Worm (Caenorhabditis elegans) whole organism, young adult: ENCODE measurements around the gene crn-2.

Experiments used
- B0035.1 ChIP-seq: sonication (generic microtip); optimal IDR thresholded peaks from 2 replicates; lab custom pipeline; 2016; ENCODE audit warnings: missing genetic modification characterization, mild to moderate bottlenecking, missing compliant biosample characterization, missing genotype, missing genetic modification reagents
- D2030.7 ChIP-seq: fragments of 200-800 bp; sonication (Bioruptor generic); IDR thresholded peaks from 2 replicates; pipeline ENCODE4 v1.3.6; 2022; ENCODE audit warnings: missing genetic modification reagents, missing genetic modification characterization, missing compliant biosample characterization
- F22D6.2 ChIP-seq: sonication (generic microtip); optimal IDR thresholded peaks from 2 replicates; lab custom pipeline; 2016; ENCODE audit warnings: mild to moderate bottlenecking, missing genetic modification characterization, missing compliant biosample characterization
- F49E8.2 ChIP-seq: sonication (generic microtip); optimal IDR thresholded peaks from 3 replicates; lab custom pipeline; 2017; ENCODE audit warnings: missing genetic modification characterization, mild to moderate bottlenecking, missing compliant biosample characterization, antibody characterized with exemption, moderate library complexity; ENCODE audit not compliant: insufficient read depth
- F57C9.4 ChIP-seq: sonication (generic microtip); optimal IDR thresholded peaks from 2 replicates; lab custom pipeline; 2017; ENCODE audit warnings: mild to moderate bottlenecking, missing genetic modification characterization, missing compliant biosample characterization
- K11D2.4 ChIP-seq: fragments of 200-800 bp; sonication (Bioruptor generic); IDR thresholded peaks from 2 replicates; pipeline ENCODE4 v1.3.6; 2022; ENCODE audit warnings: missing genetic modification reagents, missing genetic modification characterization, missing compliant biosample characterization
- K12H6.12 ChIP-seq: fragments of 200-800 bp; sonication (Bioruptor generic); optimal IDR thresholded peaks from 2 replicates; lab custom pipeline; 2018; ENCODE audit warnings: mild to moderate bottlenecking, missing genetic modification characterization, missing compliant biosample characterization
- T26A5.8 ChIP-seq: sonication (generic microtip); optimal IDR thresholded peaks from 2 replicates; lab custom pipeline; 2016; ENCODE audit warnings: missing genetic modification characterization, missing compliant biosample characterization
- Y53F4B.3 ChIP-seq: fragments of 200-800 bp; sonication (Bioruptor generic); IDR thresholded peaks from 2 replicates; pipeline ENCODE4 v1.3.6; 2022; ENCODE audit warnings: missing genetic modification reagents, missing genetic modification characterization, missing compliant biosample characterization
- ama-1 ChIP-seq, 3 experiments: fragments of 150-350 bp in 1 of 3; sonication (generic microtip) in 2 of 3; optimal IDR thresholded peaks; 2 replicates each; lab custom pipeline; 2014 to 2018; ENCODE audit warnings: missing biosample characterization in 2 of 3, missing genetic modification characterization in 2 of 3, missing genetic modification reagents in 2 of 3
- aptf-2 ChIP-seq: fragments of 200-800 bp; sonication (Bioruptor generic); conservative IDR thresholded peaks from 2 replicates; pipeline ENCODE4 v1.3.6; 2022; ENCODE audit warnings: missing genetic modification reagents, missing genetic modification characterization, missing compliant biosample characterization
- bed-2 ChIP-seq: fragments of 200-800 bp; sonication (Bioruptor generic); IDR thresholded peaks from 2 replicates; pipeline ENCODE4 v1.3.6; 2022; ENCODE audit warnings: missing genetic modification reagents, missing genetic modification characterization, missing compliant biosample characterization
- ceh-27 ChIP-seq: fragments of 200-800 bp; sonication (Bioruptor generic); optimal IDR thresholded peaks from 2 replicates; lab custom pipeline; 2018; ENCODE audit warnings: mild to moderate bottlenecking, missing genetic modification characterization, moderate library complexity, missing compliant biosample characterization
- chd-7 ChIP-seq: sonication (generic microtip); optimal IDR thresholded peaks from 2 replicates; lab custom pipeline; 2016; ENCODE audit warnings: mild to moderate bottlenecking, missing genetic modification characterization, moderate library complexity, missing compliant biosample characterization
- dpff-1 ChIP-seq: sonication (generic microtip); optimal IDR thresholded peaks from 2 replicates; lab custom pipeline; 2017; ENCODE audit warnings: mild to moderate bottlenecking, missing genetic modification characterization, missing compliant biosample characterization
- egl-44 ChIP-seq: fragments of 200-800 bp; sonication (Bioruptor generic); IDR thresholded peaks from 2 replicates; pipeline ENCODE4 v1.3.6; 2022; ENCODE audit warnings: missing genetic modification reagents, missing genetic modification characterization, missing compliant biosample characterization
- ets-4 ChIP-seq: fragments of 200-800 bp; sonication (Bioruptor generic); optimal IDR thresholded peaks from 2 replicates; lab custom pipeline; 2018; ENCODE audit warnings: mild to moderate bottlenecking, missing genetic modification characterization, missing compliant biosample characterization
- hlh-26 ChIP-seq: fragments of 200-800 bp; sonication (Bioruptor generic); conservative IDR thresholded peaks from 2 replicates; pipeline ENCODE4 v1.3.6; 2022; ENCODE audit warnings: missing genetic modification reagents, missing genetic modification characterization, missing compliant biosample characterization
- hmg-20 ChIP-seq: fragments of 200-800 bp; sonication (Bioruptor generic); IDR thresholded peaks from 2 replicates; pipeline ENCODE4 v1.3.6; 2022; ENCODE audit warnings: missing genetic modification reagents, missing genetic modification characterization, missing compliant biosample characterization
- lsl-1 ChIP-seq: fragments of 200-800 bp; sonication (Bioruptor generic); optimal IDR thresholded peaks from 2 replicates; lab custom pipeline; 2018; ENCODE audit warnings: mild to moderate bottlenecking, missing genetic modification characterization, moderate library complexity, missing compliant biosample characterization
- madf-8 ChIP-seq: fragments of 200-800 bp; sonication (Bioruptor generic); conservative IDR thresholded peaks from 2 replicates; pipeline ENCODE4 v1.3.6; 2022; ENCODE audit warnings: missing genetic modification reagents, missing genetic modification characterization, missing compliant biosample characterization
- mcd-1 ChIP-seq: fragments of 200-800 bp; sonication (Bioruptor generic); IDR thresholded peaks from 2 replicates; pipeline ENCODE4 v1.3.6; 2022; ENCODE audit warnings: missing genetic modification reagents, missing genetic modification characterization, missing compliant biosample characterization
- mes-4 ChIP-seq: sonication (generic microtip); optimal IDR thresholded peaks from 2 replicates; lab custom pipeline; 2016; ENCODE audit warnings: missing genotype, missing genetic modification characterization, missing compliant biosample characterization
- nfya-1 ChIP-seq: sonication (generic microtip); optimal IDR thresholded peaks from 2 replicates; lab custom pipeline; 2017; ENCODE audit warnings: antibody characterized with exemption, missing compliant biosample characterization, missing genetic modification characterization, borderline replicate concordance; ENCODE audit not compliant: insufficient read depth
- nfya-2 ChIP-seq: fragments of 200-800 bp; sonication (Bioruptor generic); IDR thresholded peaks from 2 replicates; pipeline ENCODE4 v1.3.6; 2022; ENCODE audit warnings: missing genetic modification reagents, missing genetic modification characterization, missing compliant biosample characterization
- nhr-120 ChIP-seq: fragments of 200-800 bp; sonication (Bioruptor generic); IDR thresholded peaks from 2 replicates; pipeline ENCODE4 v1.3.6; 2022; ENCODE audit warnings: missing genetic modification characterization, missing compliant biosample characterization
- nhr-179 ChIP-seq: sonication (generic microtip); optimal IDR thresholded peaks from 2 replicates; lab custom pipeline; 2016; ENCODE audit warnings: mild to moderate bottlenecking, missing genetic modification characterization, missing compliant biosample characterization
- nhr-80 ChIP-seq: sonication (generic microtip); optimal IDR thresholded peaks from 2 replicates; lab custom pipeline; 2016; ENCODE audit warnings: missing genetic modification characterization, missing compliant biosample characterization
- nhr-90 ChIP-seq: sonication (generic microtip); optimal IDR thresholded peaks from 2 replicates; lab custom pipeline; 2016; ENCODE audit warnings: missing genotype, mild to moderate bottlenecking, missing genetic modification characterization, missing compliant biosample characterization
- pbrm-1 ChIP-seq: fragments of 200-800 bp; sonication (Bioruptor generic); IDR thresholded peaks from 2 replicates; pipeline ENCODE4 v1.3.6; 2022; ENCODE audit warnings: missing genetic modification reagents, missing genetic modification characterization, missing compliant biosample characterization
- pha-4 ChIP-seq: fragments of 150-350 bp; sonication (generic microtip); optimal IDR thresholded peaks from 2 replicates; lab custom pipeline; 2014; ENCODE audit warnings: missing biosample characterization, missing genetic modification reagents, missing genetic modification characterization
- snpc-1.3 ChIP-seq: sonication (generic microtip); optimal IDR thresholded peaks from 2 replicates; lab custom pipeline; 2017; ENCODE audit warnings: missing genetic modification characterization, mild to moderate bottlenecking, missing compliant biosample characterization, antibody characterized with exemption, moderate library complexity, missing genotype, missing genetic modification reagents; ENCODE audit not compliant: insufficient read depth
- snpc-3.4 ChIP-seq: sonication (generic microtip); optimal IDR thresholded peaks from 2 replicates; lab custom pipeline; 2017; ENCODE audit warnings: missing genetic modification characterization, mild to moderate bottlenecking, missing compliant biosample characterization, antibody characterized with exemption, moderate library complexity, missing genotype, missing genetic modification reagents
- sptf-2 ChIP-seq: fragments of 200-800 bp; sonication (Bioruptor generic); optimal IDR thresholded peaks from 2 replicates; lab custom pipeline; 2018; ENCODE audit warnings: mild to moderate bottlenecking, missing genetic modification characterization, missing compliant biosample characterization
- unc-130 ChIP-seq: sonication (generic microtip); optimal IDR thresholded peaks from 2 replicates; lab custom pipeline; 2016; ENCODE audit warnings: missing genetic modification reagents, missing genetic modification characterization, missing compliant biosample characterization
- ztf-18 ChIP-seq: sonication (generic microtip); optimal IDR thresholded peaks from 2 replicates; lab custom pipeline; 2016; ENCODE audit warnings: missing genotype, mild to moderate bottlenecking, missing genetic modification characterization, missing compliant biosample characterization

Gene crn-2

ce11 chrV:5594315-5594714 lies at the start of gene crn-2:
Gene crn-2 (plus strand): TSS chrV:5594615.
- TF ChIP-seq Y53F4B.3 (GFP tag; lab: Robert Waterston, UW) (no peak), pbrm-1 (GFP tag; lab: Robert Waterston, UW) (no peak), D2030.7 (GFP tag; lab: Robert Waterston, UW) (no peak), mes-4 (no peak), hlh-26 (GFP tag; lab: Robert Waterston, UW) (no peak), hmg-20 (GFP tag; lab: Robert Waterston, UW) (no peak), ceh-27 (GFP tag; lab: Kevin White, UChicago) (no peak), sptf-2 (GFP tag; lab: Kevin White, UChicago) (no peak), nhr-90 (no peak), nhr-120 (no peak), T26A5.8 (tag; lab: Kevin White, UChicago) (no peak), nfya-1 (tag; lab: Kevin White, UChicago) (no peak), F49E8.2 (tag; lab: Kevin White, UChicago) (no peak), K12H6.12 (no peak), bed-2 (GFP tag; lab: Robert Waterston, UW) (no peak)

ce11 chrV:5548051-5548450 lies 46.4 kb upstream of the crn-2 start, which contains the start of gene ugt-48:
Gene ugt-48 (minus strand): TSS chrV:5548062.
- no peak for TF ChIP-seq aptf-2 (GFP tag; lab: Robert Waterston, UW)
- no peak for TF ChIP-seq unc-130 (GFP tag; lab: Kevin White, UChicago)
- no peak for TF ChIP-seq ztf-18
- no peak for TF ChIP-seq F57C9.4
- no peak for TF ChIP-seq nhr-179 (tag; lab: Kevin White, UChicago)
- no peak for TF ChIP-seq snpc-3.4 (tag; lab: Kevin White, UChicago)
- TF ChIP-seq dpff-1 (tag; lab: Kevin White, UChicago) = no peak
- no peak for TF ChIP-seq chd-7
- no peak for TF ChIP-seq B0035.1 (tag; lab: Kevin White, UChicago)
- no peak for TF ChIP-seq ets-4

ce11 chrV:5548497-5548896 lies 45.9 kb upstream of the crn-2 start:
- no peak for TF ChIP-seq madf-8 (GFP tag; lab: Robert Waterston, UW)
- TF ChIP-seq snpc-1.3 (tag; lab: Kevin White, UChicago) = no peak
- no peak for TF ChIP-seq F22D6.2 (tag; lab: Kevin White, UChicago)
- TF ChIP-seq egl-44 (GFP tag; lab: Robert Waterston, UW) = no peak
- TF ChIP-seq nhr-80 (tag; lab: Kevin White, UChicago) = no peak
- TF ChIP-seq lsl-1 (GFP tag; lab: Kevin White, UChicago) = no peak
- no peak for TF ChIP-seq hlh-26 (GFP tag; lab: Robert Waterston, UW)
- no peak for TF ChIP-seq nfya-2 (GFP tag; lab: Robert Waterston, UW)
- no peak for TF ChIP-seq K11D2.4
- TF ChIP-seq pha-4 = no peak
- no peak for TF ChIP-seq ama-1 (optimal IDR thresholded peaks at IDR 0.05; lab: Kevin White, UChicago)
- no peak for TF ChIP-seq ama-1 (GFP tag; optimal IDR thresholded peaks at IDR 0.05; lab: Kevin White, UChicago)
- no peak for TF ChIP-seq mcd-1
- TF ChIP-seq, all 124 proteins: peak for 0
